Worm (Caenorhabditis elegans): ENCODE results near the gene pals-28.

The pals-28 gene

ce11 chrIII:4404339-4404836 is 19.8 kb downstream of the pals-28 start, which contains the start of the genes R07E5.17 and snfc-5:
R07E5.17 (minus strand) TSS chrIII:4404436.
snfc-5 (plus strand) TSS chrIII:4404786.
- TF ChIP-seq hmg-4 (GFP tag; optimal IDR thresholded peaks at IDR 0.05) (no peak), B0310.2 (tag; optimal IDR thresholded peaks at IDR 0.05) (no peak), ceh-36 (tag; optimal IDR thresholded peaks at IDR 0.05) (no peak), tbx-37 (GFP tag; conservative IDR thresholded peaks at IDR 0.05) (no peak), ceh-13 (GFP tag; optimal IDR thresholded peaks at IDR 0.05) (no peak), F13C5.2 (tag; optimal IDR thresholded peaks at IDR 0.05) (peak; percentile 59)

DNA sequence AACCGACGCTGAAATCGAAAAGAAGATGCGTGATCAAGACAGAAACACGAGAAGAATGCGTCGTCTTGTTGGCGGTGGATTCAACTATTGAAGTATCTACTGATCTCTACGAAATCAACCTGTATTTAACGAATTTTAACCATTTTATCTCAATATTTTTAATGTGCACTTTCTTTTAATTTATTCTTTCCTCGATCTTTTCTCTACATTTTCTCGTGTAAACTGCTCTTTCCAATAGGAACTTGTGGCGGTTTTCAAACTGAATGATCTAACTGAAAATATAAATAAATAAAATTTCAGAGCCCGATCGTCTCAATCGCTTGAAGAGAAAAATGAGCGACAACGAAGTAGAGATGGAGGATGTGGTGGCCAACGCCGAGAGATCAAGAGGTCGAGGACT is 21.4 kb downstream of the pals-28 start, which contains the start of gene rnp-4:
Gene rnp-4, plus strand, starts transcription at position 301 of the 400 bp plus-strand sequence.
- TF ChIP-seq ceh-13 (GFP tag; optimal IDR thresholded peaks at IDR 0.05) (no peak), flt-1 (GFP tag; IDR thresholded peaks at IDR 0.05) (no peak), tra-4 (tag; optimal IDR thresholded peaks at IDR 0.05) (no peak), aly-1 (tag; optimal IDR thresholded peaks at IDR 0.05) (no peak), B0310.2 (tag; optimal IDR thresholded peaks at IDR 0.05) (no peak), tbx-11 (GFP tag; IDR thresholded peaks at IDR 0.05) (no peak), F13C5.2 (tag; optimal IDR thresholded peaks at IDR 0.05) (no peak), ama-1 (optimal IDR thresholded peaks at IDR 0.05) (no peak)

- no peak for TF ChIP-seq B0310.2 (tag; optimal IDR thresholded peaks at IDR 0.05)
- no peak for TF ChIP-seq ceh-36 (tag; optimal IDR thresholded peaks at IDR 0.05)
- no peak for TF ChIP-seq sea-1 (GFP tag; conservative IDR thresholded peaks at IDR 0.05)
- TF ChIP-seq tbx-37 (GFP tag; conservative IDR thresholded peaks at IDR 0.05) = no peak
- no peak for TF ChIP-seq hnd-1 (tag; optimal IDR thresholded peaks at IDR 0.05)
- no peak for TF ChIP-seq F13C5.2 (tag; optimal IDR thresholded peaks at IDR 0.05)
- no peak for TF ChIP-seq pes-1 (GFP tag; IDR thresholded peaks at IDR 0.05)
- TF ChIP-seq flt-1 (GFP tag; IDR thresholded peaks at IDR 0.05) = no peak
- no peak for TF ChIP-seq ceh-13 (GFP tag; optimal IDR thresholded peaks at IDR 0.05)
- no peak for TF ChIP-seq scrt-1 (GFP tag; IDR thresholded peaks at IDR 0.05)
- no peak for TF ChIP-seq hmg-4 (GFP tag; optimal IDR thresholded peaks at IDR 0.05)
- TF ChIP-seq aly-1 (tag; optimal IDR thresholded peaks at IDR 0.05) = no peak
- TF ChIP-seq tbx-11 (GFP tag; IDR thresholded peaks at IDR 0.05) = no peak
- no peak for TF ChIP-seq ama-1 (optimal IDR thresholded peaks at IDR 0.05)
- TF ChIP-seq hmbx-1 (tag; optimal IDR thresholded peaks at IDR 0.05) = no peak
- TF ChIP-seq ets-7 (tag; optimal IDR thresholded peaks at IDR 0.05) = no peak
- TF ChIP-seq tra-4 (tag; optimal IDR thresholded peaks at IDR 0.05) = no peak
These were observed 22.6 kb downstream of the pals-28 start, which contains the start of gene prdx-3 for ce11 chrIII:4407144-4407543. prdx-3 (plus strand) TSS chrIII:4407444.

DNA sequence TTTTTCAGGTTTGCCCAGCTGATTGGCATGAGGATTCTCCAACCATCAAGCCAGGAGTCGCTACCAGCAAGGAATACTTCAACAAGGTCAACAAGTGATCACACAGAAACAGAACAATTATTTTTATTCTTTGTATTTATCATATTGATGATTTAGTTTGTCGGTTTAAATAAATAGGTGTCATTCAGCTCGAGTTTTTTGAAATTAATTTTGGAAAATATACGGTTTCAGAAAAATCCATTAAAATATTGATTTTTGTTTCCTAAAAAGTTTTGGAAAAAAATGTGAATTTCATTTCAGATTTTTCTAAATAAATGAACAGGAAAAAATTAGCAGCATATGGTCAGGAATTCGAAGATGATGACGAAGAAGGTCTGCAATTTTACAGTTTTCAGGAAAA is 23.7 kb downstream of the pals-28 start, which contains the start of gene gpch-1:
Gene gpch-1, plus strand, starts transcription at position 301 of the 400 bp plus-strand sequence.
- TF ChIP-seq B0310.2 (tag; optimal IDR thresholded peaks at IDR 0.05) = no peak
- no peak for TF ChIP-seq F13C5.2 (tag; optimal IDR thresholded peaks at IDR 0.05)
- no peak for TF ChIP-seq flt-1 (GFP tag; IDR thresholded peaks at IDR 0.05)
- TF ChIP-seq hmg-4 (GFP tag; optimal IDR thresholded peaks at IDR 0.05) = no peak
- no peak for TF ChIP-seq tbx-11 (GFP tag; IDR thresholded peaks at IDR 0.05)
- no peak for TF ChIP-seq tbx-37 (GFP tag; conservative IDR thresholded peaks at IDR 0.05)
- no peak for TF ChIP-seq scrt-1 (GFP tag; IDR thresholded peaks at IDR 0.05)
- TF ChIP-seq ets-7 (tag; optimal IDR thresholded peaks at IDR 0.05) = no peak
- no peak for TF ChIP-seq ceh-13 (GFP tag; optimal IDR thresholded peaks at IDR 0.05)
- no peak for TF ChIP-seq ceh-36 (tag; optimal IDR thresholded peaks at IDR 0.05)
- no peak for TF ChIP-seq hnd-1 (tag; optimal IDR thresholded peaks at IDR 0.05)
- TF ChIP-seq aly-1 (tag; optimal IDR thresholded peaks at IDR 0.05) = no peak
- no peak for TF ChIP-seq ama-1 (optimal IDR thresholded peaks at IDR 0.05)
- TF ChIP-seq hmbx-1 (tag; optimal IDR thresholded peaks at IDR 0.05) = no peak
- no peak for TF ChIP-seq pes-1 (GFP tag; IDR thresholded peaks at IDR 0.05)

ce11 chrIII:4412108-4413009 is 27.8 kb downstream of the pals-28 start:
- no peak for TF ChIP-seq hmg-4 (GFP tag; optimal IDR thresholded peaks at IDR 0.05)
- TF ChIP-seq tbx-37 (GFP tag; conservative IDR thresholded peaks at IDR 0.05) = no peak
- TF ChIP-seq hmbx-1 (tag; optimal IDR thresholded peaks at IDR 0.05) = no peak
- no peak for TF ChIP-seq tbx-11 (GFP tag; IDR thresholded peaks at IDR 0.05)
- TF ChIP-seq B0310.2 (tag; optimal IDR thresholded peaks at IDR 0.05) = no peak
- no peak for TF ChIP-seq hnd-1 (tag; optimal IDR thresholded peaks at IDR 0.05)
- TF ChIP-seq pes-1 (GFP tag; IDR thresholded peaks at IDR 0.05) = no peak
- no peak for TF ChIP-seq scrt-1 (GFP tag; IDR thresholded peaks at IDR 0.05)
- TF ChIP-seq F13C5.2 (tag; optimal IDR thresholded peaks at IDR 0.05) = no peak
- no peak for TF ChIP-seq ama-1 (optimal IDR thresholded peaks at IDR 0.05)
- no peak for TF ChIP-seq ceh-36 (tag; optimal IDR thresholded peaks at IDR 0.05)
- no peak for TF ChIP-seq flt-1 (GFP tag; IDR thresholded peaks at IDR 0.05)
- no peak for TF ChIP-seq tra-4 (tag; optimal IDR thresholded peaks at IDR 0.05)
- no peak for TF ChIP-seq ceh-13 (GFP tag; optimal IDR thresholded peaks at IDR 0.05)
- no peak for TF ChIP-seq sea-1 (GFP tag; conservative IDR thresholded peaks at IDR 0.05)
- no peak for TF ChIP-seq aly-1 (tag; optimal IDR thresholded peaks at IDR 0.05)
- no peak for TF ChIP-seq ets-7 (tag; optimal IDR thresholded peaks at IDR 0.05)

DNA sequence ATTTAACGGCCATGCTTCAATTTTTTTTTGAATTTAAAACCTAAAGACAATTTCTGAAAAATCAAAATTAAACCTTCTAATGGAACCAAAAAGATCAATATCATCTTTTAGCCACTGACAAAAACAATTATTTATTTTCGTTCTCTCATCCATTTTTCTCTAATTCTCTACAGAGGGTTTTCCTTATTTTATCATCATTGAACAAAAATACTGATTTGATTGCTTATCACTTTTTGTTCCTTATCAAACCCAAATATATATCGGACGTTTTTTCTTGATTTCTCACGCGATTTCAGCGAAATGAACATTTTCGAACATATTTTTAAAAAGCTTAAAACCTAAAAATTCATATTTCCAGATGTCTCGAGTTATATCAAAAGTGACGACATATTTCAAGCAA is 28.5 kb downstream of the pals-28 start, which contains the start of gene mpc-1:
Gene mpc-1, plus strand, starts transcription at position 359 of the 400 bp plus-strand sequence.
- TF ChIP-seq B0310.2 (tag; optimal IDR thresholded peaks at IDR 0.05) = no peak
- no peak for TF ChIP-seq ceh-36 (tag; optimal IDR thresholded peaks at IDR 0.05)
- TF ChIP-seq hmbx-1 (tag; optimal IDR thresholded peaks at IDR 0.05) = no peak
- no peak for TF ChIP-seq hmg-4 (GFP tag; optimal IDR thresholded peaks at IDR 0.05)
- TF ChIP-seq tbx-11 (GFP tag; IDR thresholded peaks at IDR 0.05) = no peak
- no peak for TF ChIP-seq aly-1 (tag; optimal IDR thresholded peaks at IDR 0.05)
- TF ChIP-seq pes-1 (GFP tag; IDR thresholded peaks at IDR 0.05) = no peak
- TF ChIP-seq ama-1 (optimal IDR thresholded peaks at IDR 0.05) = no peak
- TF ChIP-seq ets-7 (tag; optimal IDR thresholded peaks at IDR 0.05) = no peak
- TF ChIP-seq F13C5.2 (tag; optimal IDR thresholded peaks at IDR 0.05) = no peak
- TF ChIP-seq scrt-1 (GFP tag; IDR thresholded peaks at IDR 0.05) = no peak
- no peak for TF ChIP-seq tbx-37 (GFP tag; conservative IDR thresholded peaks at IDR 0.05)
- TF ChIP-seq flt-1 (GFP tag; IDR thresholded peaks at IDR 0.05) = no peak
- TF ChIP-seq tra-4 (tag; optimal IDR thresholded peaks at IDR 0.05) = no peak
- no peak for TF ChIP-seq hnd-1 (tag; optimal IDR thresholded peaks at IDR 0.05)
- TF ChIP-seq ceh-13 (GFP tag; optimal IDR thresholded peaks at IDR 0.05) = no peak
- TF ChIP-seq sea-1 (GFP tag; conservative IDR thresholded peaks at IDR 0.05) = no peak
